Fruit fly (Drosophila melanogaster) S2 (cell line): ENCODE results near the gene Gr39a.

Experiments used
- CG8478 ChIP-seq: fragments of >200 bp; optimal IDR thresholded peaks from 2 replicates; lab custom pipeline; 2018
- CTCF ChIP-seq, 2 experiments: fragments of >200 bp; optimal IDR thresholded peaks; 2 replicates each; lab custom pipeline; 2018

dm6 chr2L:21311200-21311689 lies 20.7 kb downstream of the Gr39a start:
- TF ChIP-seq CG8478 (lab: Kevin White, UChicago) (no peak), CTCF (optimal IDR thresholded peaks at IDR 0.05; lab: Kevin White, UChicago) (no peak)
